Fruit fly (Drosophila melanogaster): ENCODE results near the gene Sbds.

DNA sequence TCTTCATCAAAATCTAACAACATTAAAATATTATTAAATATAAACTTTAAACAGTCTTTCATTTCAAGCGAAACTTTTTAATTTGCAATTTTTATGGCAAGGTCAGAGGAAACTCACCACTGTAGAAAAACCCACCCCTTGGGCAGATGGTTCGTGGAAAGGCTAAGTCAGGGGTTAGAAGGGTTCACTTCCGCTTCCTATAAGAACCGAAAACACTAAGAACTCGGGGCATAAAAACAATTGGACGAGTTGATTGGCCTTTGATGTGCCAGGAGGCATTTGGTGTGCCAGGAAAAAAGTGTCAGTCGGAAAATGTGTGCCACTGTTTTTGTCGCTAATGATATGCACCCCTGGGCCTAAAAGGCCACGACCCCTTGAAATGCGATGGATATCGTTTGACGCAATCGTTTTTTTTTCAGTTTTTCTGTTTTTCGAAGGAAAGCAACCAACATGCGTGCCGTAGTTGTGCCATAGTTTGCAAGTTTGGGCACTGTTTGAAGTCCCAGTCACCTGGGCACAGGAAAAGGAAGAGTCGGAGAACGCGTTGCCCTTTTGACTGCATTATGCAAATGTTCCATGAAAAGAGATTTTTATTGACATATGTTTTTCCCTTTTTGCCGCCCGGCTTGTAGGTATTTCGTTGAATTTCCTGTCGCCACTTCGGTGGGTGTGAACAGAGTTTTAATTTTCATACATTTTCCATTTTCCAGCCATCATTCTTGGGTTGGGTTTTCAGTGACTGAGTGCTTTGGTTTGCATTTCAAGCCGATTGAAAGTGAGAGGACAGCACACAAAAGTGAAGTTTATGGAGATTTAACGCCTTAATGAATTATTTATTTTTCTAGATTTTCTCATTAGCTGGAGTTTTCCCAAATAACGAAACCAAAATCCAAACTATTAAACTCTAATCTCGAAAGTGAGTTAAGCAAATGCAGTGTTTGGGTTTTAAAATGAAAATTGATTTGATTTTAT lies 32.2 kb downstream of the Sbds start:
- no peak for TF ChIP-seq CG8119 (GFP tag; IDR thresholded peaks at IDR 0.05)
- TF ChIP-seq lz (GFP tag; optimal IDR thresholded peaks at IDR 0.05), result no peak
